Fruit fly (Drosophila melanogaster) whole organism, prepupa: ENCODE results near the gene CG42818.

Experiments
- Blimp-1 ChIP-seq: fragments of 200-800 bp; sonication (Bioruptor generic); optimal IDR thresholded peaks from 3 replicates; lab custom pipeline; 2017; ENCODE audit warnings: missing biosample characterization, missing genetic modification characterization, mild to moderate bottlenecking, moderate library complexity, missing genetic modification reagents
- Sox102F ChIP-seq: fragments of 200-800 bp; sonication (Bioruptor generic); optimal IDR thresholded peaks from 2 replicates; lab custom pipeline; 2016; ENCODE audit warnings: missing biosample characterization, mild to moderate bottlenecking, missing genetic modification characterization
- esn ChIP-seq: fragments of 200-800 bp; sonication (Bioruptor generic); optimal IDR thresholded peaks from 2 replicates; lab custom pipeline; 2016; ENCODE audit warnings: missing biosample characterization, mild to moderate bottlenecking, missing genetic modification characterization, moderate library complexity

- TF ChIP-seq Blimp-1 (GFP tag; lab: Kevin White, UChicago) (peak; percentile 53), Sox102F (peak; percentile 75), esn (GFP tag; lab: Kevin White, UChicago) (peak; percentile 74)
These were observed 42.9 kb downstream of the CG42818 start for dm6 chr2L:16284306-16285299.
